Fruit fly (Drosophila melanogaster) whole organism, embryonic: ENCODE measurements around the gene Gem2.

Experiments used
- Asciz ChIP-seq: fragments of 200-800 bp; sonication (Bioruptor generic); optimal IDR thresholded peaks from 2 replicates; lab custom pipeline; 2017; ENCODE audit warnings: missing biosample characterization, mild to moderate bottlenecking, missing genetic modification characterization, missing genetic modification reagents
- CG10543 ChIP-seq: fragments of 200-800 bp; sonication (Bioruptor generic); optimal IDR thresholded peaks from 3 replicates; lab custom pipeline; 2017; ENCODE audit warnings: missing biosample characterization, mild to moderate bottlenecking, missing genetic modification characterization, moderate library complexity
- CG11456 ChIP-seq: fragments of 200-800 bp; sonication (Bioruptor generic); IDR thresholded peaks from 3 replicates; pipeline ENCODE4 v1.3.6; 2022; ENCODE audit warnings: missing biosample characterization, missing genetic modification characterization
- CG12155 ChIP-seq: fragments of 200-800 bp; sonication (Bioruptor generic); optimal IDR thresholded peaks from 3 replicates; lab custom pipeline; 2016; ENCODE audit warnings: missing biosample characterization, missing genetic modification characterization
- CG14965 ChIP-seq: fragments of 200-800 bp; sonication (Bioruptor generic); optimal IDR thresholded peaks from 2 replicates; lab custom pipeline; 2016; ENCODE audit warnings: missing biosample characterization, missing genetic modification characterization, borderline replicate concordance
- CG1529 ChIP-seq: fragments of 200-800 bp; sonication (Bioruptor generic); optimal IDR thresholded peaks from 3 replicates; lab custom pipeline; 2018; ENCODE audit warnings: missing biosample characterization, missing genetic modification characterization
- CG15479 ChIP-seq: fragments of 200-800 bp; sonication (Bioruptor generic); optimal IDR thresholded peaks from 3 replicates; lab custom pipeline; 2019; ENCODE audit warnings: missing biosample characterization, mild to moderate bottlenecking, missing genetic modification characterization, moderate library complexity
- CG17186 ChIP-seq: fragments of 200-800 bp; sonication (Bioruptor generic); optimal IDR thresholded peaks from 3 replicates; lab custom pipeline; 2017; ENCODE audit warnings: missing biosample characterization, missing genetic modification reagents, missing genetic modification characterization
- CG17328 ChIP-seq: fragments of 200-800 bp; sonication (Bioruptor generic); IDR thresholded peaks from 2 replicates; pipeline ENCODE4 v1.3.6; 2022; ENCODE audit warnings: missing biosample characterization, missing genetic modification characterization
- CG1792 ChIP-seq: fragments of 200-800 bp; sonication (Bioruptor generic); optimal IDR thresholded peaks from 2 replicates; lab custom pipeline; 2016; ENCODE audit warnings: missing biosample characterization, missing genetic modification characterization
- CG1832 ChIP-seq: fragments of 200-800 bp; sonication (Bioruptor generic); optimal IDR thresholded peaks from 2 replicates; lab custom pipeline; 2017; ENCODE audit warnings: missing biosample characterization, mild to moderate bottlenecking, missing genetic modification characterization, inconsistent platforms
- CG18476 ChIP-seq: fragments of 200-800 bp; sonication (Bioruptor generic); optimal IDR thresholded peaks from 2 replicates; lab custom pipeline; 2016; ENCODE audit warnings: missing biosample characterization, mild to moderate bottlenecking, missing genetic modification characterization
- CG18619 ChIP-seq: fragments of 200-800 bp; sonication (Bioruptor generic); optimal IDR thresholded peaks from 3 replicates; lab custom pipeline; 2017; ENCODE audit warnings: missing biosample characterization, mild to moderate bottlenecking, missing genetic modification characterization
- CG18764 ChIP-seq: fragments of 200-800 bp; sonication (Bioruptor generic); optimal IDR thresholded peaks from 3 replicates; lab custom pipeline; 2016; ENCODE audit warnings: missing biosample characterization, missing genetic modification characterization
- CG33213 ChIP-seq: fragments of 200-800 bp; sonication (Bioruptor generic); optimal IDR thresholded peaks from 3 replicates; lab custom pipeline; 2016; ENCODE audit warnings: missing biosample characterization, missing genetic modification characterization
- CG6272 ChIP-seq: fragments of 200-800 bp; sonication (Bioruptor generic); IDR thresholded peaks from 2 replicates; pipeline ENCODE4 v1.3.6; 2022; ENCODE audit warnings: missing biosample characterization, missing genetic modification characterization
- CG6813 ChIP-seq: fragments of 200-800 bp; sonication (Bioruptor generic); optimal IDR thresholded peaks from 2 replicates; lab custom pipeline; 2017; ENCODE audit warnings: missing biosample characterization, missing genetic modification characterization, mild to moderate bottlenecking, moderate library complexity, missing genetic modification reagents
- CG7987 ChIP-seq: fragments of 200-800 bp; sonication (Bioruptor generic); optimal IDR thresholded peaks from 2 replicates; lab custom pipeline; 2018; ENCODE audit warnings: missing biosample characterization, mild to moderate bottlenecking, missing genetic modification characterization, moderate library complexity
- CG8359 ChIP-seq: fragments of 200-800 bp; sonication (Bioruptor generic); optimal IDR thresholded peaks from 2 replicates; lab custom pipeline; 2017; ENCODE audit warnings: missing biosample characterization, mild to moderate bottlenecking, missing genetic modification characterization, borderline replicate concordance
- CG8924 ChIP-seq: fragments of 200-800 bp; optimal IDR thresholded peaks from 3 replicates; lab custom pipeline; 2019; ENCODE audit warnings: missing biosample characterization, mild to moderate bottlenecking, missing genetic modification characterization, moderate library complexity
- CTCF ChIP-seq: fragments of 200-800 bp; sonication (Bioruptor generic); optimal IDR thresholded peaks from 2 replicates; lab custom pipeline; 2017; ENCODE audit warnings: missing biosample characterization, mild to moderate bottlenecking, missing genetic modification characterization, moderate library complexity
- D19B ChIP-seq: fragments of 200-800 bp; sonication (Bioruptor generic); optimal IDR thresholded peaks from 2 replicates; lab custom pipeline; 2017; ENCODE audit warnings: missing biosample characterization, mild to moderate bottlenecking, missing genetic modification characterization
- Deaf1 ChIP-seq: fragments of 200-800 bp; optimal IDR thresholded peaks from 3 replicates; lab custom pipeline; 2019; ENCODE audit warnings: missing biosample characterization, mild to moderate bottlenecking, missing genetic modification characterization, moderate library complexity
- HLH4C ChIP-seq: fragments of 200-800 bp; sonication (Bioruptor generic); IDR thresholded peaks from 3 replicates; pipeline ENCODE4 v1.3.6; 2022; ENCODE audit warnings: missing biosample characterization, missing genetic modification characterization; ENCODE audit not compliant: partially characterized antibody
- HLHmδ ChIP-seq: fragments of 200-800 bp; sonication (Bioruptor generic); optimal IDR thresholded peaks from 2 replicates; lab custom pipeline; 2018; ENCODE audit warnings: missing biosample characterization, mild to moderate bottlenecking, missing genetic modification characterization, moderate library complexity
- Kr ChIP-seq: fragments of 200-800 bp; sonication (Bioruptor generic); optimal IDR thresholded peaks from 2 replicates; lab custom pipeline; 2017; ENCODE audit warnings: missing biosample characterization, mild to moderate bottlenecking, missing genetic modification characterization
- Mrtf ChIP-seq: fragments of 200-800 bp; sonication (Bioruptor generic); IDR thresholded peaks from 3 replicates; pipeline ENCODE4 v1.3.6; 2022; ENCODE audit warnings: missing biosample characterization, missing genetic modification characterization
- Oli ChIP-seq: fragments of 200-800 bp; sonication (Bioruptor generic); optimal IDR thresholded peaks from 2 replicates; lab custom pipeline; 2018; ENCODE audit warnings: missing biosample characterization, mild to moderate bottlenecking, missing genetic modification characterization, moderate library complexity
- Pdp1 ChIP-seq, 2 experiments: fragments of 200-800 bp; sonication (Bioruptor generic); optimal IDR thresholded peaks; 3 replicates each; lab custom pipeline; 2016; ENCODE audit warnings: missing biosample characterization in 2 of 2, missing genetic modification characterization in 2 of 2, mild to moderate bottlenecking in 1 of 2, moderate library complexity in 1 of 2
- br ChIP-seq: fragments of >200 bp; optimal IDR thresholded peaks from 2 replicates; lab custom pipeline; 2017
- cg ChIP-seq: fragments of 200-800 bp; sonication (Bioruptor generic); optimal IDR thresholded peaks from 3 replicates; lab custom pipeline; 2019; ENCODE audit warnings: missing biosample characterization, mild to moderate bottlenecking, missing genetic modification characterization, moderate library complexity
- dmrt11E ChIP-seq: fragments of 200-800 bp; sonication (Bioruptor generic); optimal IDR thresholded peaks from 3 replicates; lab custom pipeline; 2018; ENCODE audit warnings: missing biosample characterization, mild to moderate bottlenecking, missing genetic modification characterization, moderate library complexity
- emc ChIP-seq: fragments of 200-800 bp; sonication (Bioruptor generic); optimal IDR thresholded peaks from 2 replicates; lab custom pipeline; 2016; ENCODE audit warnings: missing biosample characterization, missing genetic modification characterization
- ewg ChIP-seq: fragments of 200-800 bp; sonication (Bioruptor generic); optimal IDR thresholded peaks from 3 replicates; lab custom pipeline; 2017; ENCODE audit warnings: mild to moderate bottlenecking, missing biosample characterization, missing genetic modification reagents, missing genetic modification characterization
- gcm2 ChIP-seq: fragments of 200-800 bp; sonication (Bioruptor generic); optimal IDR thresholded peaks from 2 replicates; lab custom pipeline; 2016; ENCODE audit warnings: missing biosample characterization, missing genetic modification characterization
- gfzf ChIP-seq: fragments of 200-800 bp; sonication (Bioruptor generic); optimal IDR thresholded peaks from 2 replicates; lab custom pipeline; 2016; ENCODE audit warnings: missing biosample characterization, mild to moderate bottlenecking, missing genetic modification characterization, moderate library complexity
- gsb ChIP-seq: fragments of 200-800 bp; sonication (Bioruptor generic); IDR thresholded peaks from 2 replicates; pipeline ENCODE4 v1.3.6; 2022; ENCODE audit warnings: missing biosample characterization, missing genetic modification characterization
- hb ChIP-seq: fragments of 200-800 bp; sonication (Bioruptor generic); IDR thresholded peaks from 3 replicates; pipeline ENCODE4 v1.3.6; 2022; ENCODE audit warnings: missing biosample characterization, missing genetic modification characterization; ENCODE audit not compliant: partially characterized antibody
- hbn ChIP-seq: fragments of 200-800 bp; sonication (Bioruptor generic); IDR thresholded peaks from 2 replicates; pipeline ENCODE4 v1.3.6; 2022; ENCODE audit warnings: missing biosample characterization, missing genetic modification characterization; ENCODE audit not compliant: partially characterized antibody
- insv ChIP-seq, 2 experiments: fragments of 200-800 bp; sonication (Bioruptor generic); optimal IDR thresholded peaks; 3 replicates each; lab custom pipeline; 2016 to 2018; ENCODE audit warnings: missing biosample characterization in 2 of 2, missing genetic modification characterization in 2 of 2
- kni ChIP-seq: fragments of 200-800 bp; sonication (Bioruptor generic); optimal IDR thresholded peaks from 3 replicates; lab custom pipeline; 2017; ENCODE audit warnings: mild to moderate bottlenecking, missing biosample characterization, missing genetic modification reagents, missing genetic modification characterization
- nerfin-1 ChIP-seq: fragments of 200-800 bp; sonication (Bioruptor generic); optimal IDR thresholded peaks from 3 replicates; lab custom pipeline; 2019; ENCODE audit warnings: missing biosample characterization, mild to moderate bottlenecking, missing genetic modification characterization, moderate library complexity
- pan ChIP-seq, 4 experiments: fragments of >200 bp in 3 of 4; fragments of 200-800 bp in 1 of 4; sonication (Bioruptor generic) in 1 of 4; optimal IDR thresholded peaks in 3 of 4; IDR thresholded peaks in 1 of 4; 2 replicates each; pipeline versions ENCODE4 v1.3.6 to Lab custom; 2017 to 2022; ENCODE audit warnings: missing biosample characterization in 2 of 4, missing genetic modification characterization in 2 of 4, mixed read lengths in 1 of 4
- peb ChIP-seq: fragments of 200-800 bp; sonication (Bioruptor generic); IDR thresholded peaks from 2 replicates; pipeline ENCODE4 v1.3.6; 2022; ENCODE audit warnings: missing biosample characterization, missing genetic modification characterization
- repo ChIP-seq: fragments of 200-800 bp; sonication (Bioruptor generic); optimal IDR thresholded peaks from 2 replicates; lab custom pipeline; 2016; ENCODE audit warnings: missing biosample characterization, missing genetic modification characterization
- rib ChIP-seq: fragments of 200-800 bp; sonication (Bioruptor generic); IDR thresholded peaks from 2 replicates; pipeline ENCODE4 v1.3.6; 2022; ENCODE audit warnings: missing biosample characterization, missing genetic modification characterization
- sens ChIP-seq: fragments of 200-800 bp; sonication (Bioruptor generic); peaks from one replicate; lab custom pipeline; 2016; ENCODE audit warnings: missing biosample characterization, missing genetic modification characterization
- tgo ChIP-seq: fragments of 200-800 bp; sonication (Bioruptor generic); IDR thresholded peaks from 3 replicates; pipeline ENCODE4 v1.3.6; 2022; ENCODE audit warnings: missing biosample characterization, missing genetic modification characterization
- vvl ChIP-seq: fragments of 200-800 bp; sonication (Bioruptor generic); IDR thresholded peaks from 2 replicates; pipeline ENCODE4 v1.3.6; 2022; ENCODE audit warnings: missing biosample characterization, missing genetic modification characterization

The Gem2 gene

dm6 chr3L:19080926-19081700 is 19.1 kb downstream of the Gem2 start (continued):
- TF ChIP-seq repo (GFP tag; lab: Kevin White, UChicago) = no peak
- peak; percentile 13 for TF ChIP-seq CG8359 (GFP tag; lab: Kevin White, UChicago)
- TF ChIP-seq CG6272 (GFP tag; lab: Robert Waterston, UW) = no peak
- TF ChIP-seq peb (GFP tag; lab: Robert Waterston, UW) = no peak
- peak in 1 of 2 experiments; percentile 23 for TF ChIP-seq insv (GFP tag; optimal IDR thresholded peaks at IDR 0.05; lab: Kevin White, UChicago)
- no peak for TF ChIP-seq HLH4C (GFP tag; lab: Robert Waterston, UW)
- no peak for TF ChIP-seq CG11456
- TF ChIP-seq hb (GFP tag; lab: Robert Waterston, UW) = no peak
- peak; percentile 73 for TF ChIP-seq cg (GFP tag; lab: Kevin White, UChicago)
- TF ChIP-seq CG18764 (GFP tag; lab: Kevin White, UChicago) = no peak
- peak; percentile 36 for TF ChIP-seq kni
- no peak for TF ChIP-seq emc (GFP tag; lab: Kevin White, UChicago)
- TF ChIP-seq CG8924 (tag; lab: Kevin White, UChicago) = no peak
- 0 out of 2 replicates have a peak, but pooled peaks have one; percentile 15 for TF ChIP-seq rib (GFP tag; lab: Robert Waterston, UW)
- no peak for TF ChIP-seq D19B (GFP tag; lab: Kevin White, UChicago)
- TF ChIP-seq ewg (GFP tag; lab: Kevin White, UChicago) = no peak
- no peak for TF ChIP-seq dmrt11E (tag; lab: Kevin White, UChicago)
- no peak for TF ChIP-seq HLHmδ (GFP tag; lab: Kevin White, UChicago)
- no peak for TF ChIP-seq CG12155
- TF ChIP-seq CG1529 (GFP tag; lab: Kevin White, UChicago) = no peak
- no peak for TF ChIP-seq pan (optimal IDR thresholded peaks at IDR 0.05; lab: Kevin White, UChicago)
- TF ChIP-seq pan (GFP tag; optimal IDR thresholded peaks at IDR 0.05 in 1 of 2, IDR thresholded peaks at IDR 0.05 in 1 of 2) = no peak
- peak; percentile 40 for TF ChIP-seq CG15479 (GFP tag; lab: Kevin White, UChicago)
- no peak for TF ChIP-seq Pdp1 (GFP tag; optimal IDR thresholded peaks at IDR 0.05; lab: Kevin White, UChicago)
- no peak for TF ChIP-seq CG33213 (GFP tag; lab: Kevin White, UChicago)
- TF ChIP-seq CG18619 (GFP tag; lab: Kevin White, UChicago) = no peak
- 0 out of 2 replicates have a peak, but pooled peaks have one; percentile 22 for TF ChIP-seq hbn (GFP tag; lab: Robert Waterston, UW)
- no peak for TF ChIP-seq CG6813 (GFP tag; lab: Kevin White, UChicago)
- no peak for TF ChIP-seq nerfin-1
- no peak for TF ChIP-seq CG17186 (GFP tag; lab: Kevin White, UChicago)
- TF ChIP-seq CG1832 (GFP tag; lab: Kevin White, UChicago) = peak; percentile 58
- peak; percentile 19; the same call in 1 of the 2 replicates for TF ChIP-seq vvl (GFP tag; lab: Robert Waterston, UW)
- peak; percentile 10 for TF ChIP-seq Kr
- TF ChIP-seq sens = peak; percentile 79
- TF ChIP-seq tgo = no peak
- peak; percentile 5 for TF ChIP-seq CTCF (GFP tag; lab: Kevin White, UChicago)
- TF ChIP-seq Asciz (GFP tag; lab: Kevin White, UChicago) = no peak
- TF ChIP-seq gfzf = no peak
- TF ChIP-seq br (lab: Kevin White, UChicago) = no peak
- TF ChIP-seq CG1792 = no peak
- no peak for TF ChIP-seq CG14965
- no peak for TF ChIP-seq Mrtf
- TF ChIP-seq CG7987 (GFP tag; lab: Kevin White, UChicago) = no peak
- TF ChIP-seq gcm2 (GFP tag; lab: Kevin White, UChicago) = no peak
- no peak for TF ChIP-seq CG18476
- no peak for TF ChIP-seq CG17328 (GFP tag; lab: Robert Waterston, UW)
- no peak for TF ChIP-seq Oli (tag; lab: Kevin White, UChicago)
- TF ChIP-seq CG10543 = no peak
- TF ChIP-seq Deaf1 (tag; lab: Kevin White, UChicago) = peak; percentile 41
- TF ChIP-seq gsb = no peak
